Worm (Caenorhabditis elegans) whole organism, young adult: ENCODE measurements around the gene arrd-7.
A peak's percentile ranks its signal among the peaks of the same experiment; 100 is the strongest.

Experiments
- D2030.7 ChIP-seq: fragments of 200-800 bp; sonication (Bioruptor generic); IDR thresholded peaks from 2 replicates; pipeline ENCODE4 v1.3.6; 2022; ENCODE audit warnings: missing genetic modification reagents, missing genetic modification characterization, missing compliant biosample characterization
- F49E8.2 ChIP-seq: sonication (generic microtip); optimal IDR thresholded peaks from 3 replicates; lab custom pipeline; 2017; ENCODE audit warnings: missing genetic modification characterization, mild to moderate bottlenecking, missing compliant biosample characterization, antibody characterized with exemption, moderate library complexity; ENCODE audit not compliant: insufficient read depth
- ama-1 ChIP-seq, 3 experiments: fragments of 150-350 bp in 1 of 3; sonication (generic microtip) in 2 of 3; optimal IDR thresholded peaks; 2 replicates each; lab custom pipeline; 2014 to 2018; ENCODE audit warnings: missing biosample characterization in 2 of 3, missing genetic modification characterization in 2 of 3, missing genetic modification reagents in 2 of 3
- efl-1 ChIP-seq: fragments of 150-350 bp; optimal IDR thresholded peaks from 2 replicates; lab custom pipeline; 2014; ENCODE audit warnings: missing biosample characterization, missing genetic modification reagents, missing genetic modification characterization
- hrde-1 ChIP-seq: sonication (generic microtip); optimal IDR thresholded peaks from 2 replicates; lab custom pipeline; 2016; ENCODE audit warnings: missing genetic modification characterization, mild to moderate bottlenecking, missing compliant biosample characterization, moderate library complexity, missing genotype, missing genetic modification reagents, borderline replicate concordance
- pha-4 ChIP-seq: fragments of 150-350 bp; sonication (generic microtip); optimal IDR thresholded peaks from 2 replicates; lab custom pipeline; 2014; ENCODE audit warnings: missing biosample characterization, missing genetic modification reagents, missing genetic modification characterization
- unc-62 ChIP-seq: fragments of 150-350 bp; optimal IDR thresholded peaks from 2 replicates; lab custom pipeline; 2014; ENCODE audit warnings: missing biosample characterization, missing genetic modification reagents, missing genetic modification characterization
- xnd-1 ChIP-seq: sonication (generic microtip); optimal IDR thresholded peaks from 2 replicates; lab custom pipeline; 2016; ENCODE audit warnings: missing genotype, missing genetic modification reagents, missing genetic modification characterization, missing compliant biosample characterization

DNA sequence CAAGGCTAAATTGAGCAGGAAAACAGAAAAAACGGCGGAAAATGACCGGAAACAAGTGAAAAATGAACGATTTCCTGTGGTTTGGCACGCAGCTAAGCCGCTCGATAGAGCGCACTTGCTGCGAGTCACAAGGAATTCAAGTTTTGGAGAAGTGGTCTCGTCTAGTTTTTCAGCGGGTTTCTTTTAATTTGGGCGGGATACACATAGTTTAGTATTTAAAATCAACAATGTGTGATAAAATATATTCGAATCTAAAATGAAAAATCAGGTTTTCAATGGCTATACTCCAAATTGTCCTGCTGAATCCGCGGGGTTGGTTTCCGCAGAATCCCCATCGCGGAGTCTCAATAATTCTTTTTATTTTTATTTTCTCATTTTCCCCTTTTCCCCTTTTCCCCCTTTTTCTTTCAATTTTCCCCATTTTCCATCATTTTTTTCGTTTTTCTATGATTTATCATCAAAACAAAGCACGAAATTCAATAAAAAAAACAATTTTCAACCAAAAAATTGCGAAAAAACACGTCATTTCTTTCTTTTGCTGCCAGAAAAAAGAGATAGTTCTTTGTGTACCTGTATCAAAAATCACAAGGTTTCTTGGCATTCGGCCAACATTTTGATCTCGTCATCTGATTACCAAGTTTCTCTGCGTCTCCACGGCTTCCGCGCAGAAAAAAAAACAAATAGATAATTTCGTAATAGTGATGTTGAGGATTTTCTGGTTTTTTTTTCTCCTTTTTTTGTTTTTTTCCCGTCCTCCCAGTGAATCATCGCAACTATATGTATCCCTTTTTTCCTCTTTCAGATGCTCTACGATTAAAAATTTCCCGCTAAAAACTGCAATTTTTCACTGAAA, 20.1 kb downstream of the arrd-7 start, which contains the start of gene ippk-1:
- no peak for TF ChIP-seq ama-1 (optimal IDR thresholded peaks at IDR 0.05; lab: Kevin White, UChicago)
- TF ChIP-seq ama-1 (GFP tag; optimal IDR thresholded peaks at IDR 0.05; lab: Kevin White, UChicago): no peak
- no peak for TF ChIP-seq unc-62
- TF ChIP-seq D2030.7: peak; percentile 41
- no peak for TF ChIP-seq hrde-1
- TF ChIP-seq pha-4 (tag; lab: Kevin White, UChicago): no peak
- no peak for TF ChIP-seq efl-1 (GFP tag; lab: Kevin White, UChicago)
- TF ChIP-seq xnd-1: no peak
- no peak for TF ChIP-seq F49E8.2 (tag; lab: Kevin White, UChicago)
